Fruit fly (Drosophila melanogaster): ENCODE measurements around the gene Acbp6.

- TF ChIP-seq CTCF (optimal IDR thresholded peaks at IDR 0.05), result no peak
- TF ChIP-seq CG8478 (optimal IDR thresholded peaks at IDR 0.05), result no peak
These were observed 46.5 kb upstream of the Acbp6 start for dm6 chr3L:7082168-7082567.

Data from S2 (cell line).